Worm (Caenorhabditis elegans) whole organism, L3 larva: ENCODE data around the gene bus-18.

Experiments used
- R02D3.7 ChIP-seq: fragments of 150-350 bp; optimal IDR thresholded peaks from 2 replicates; lab custom pipeline; 2014; ENCODE audit warnings: missing biosample characterization, missing genetic modification characterization
- ZK546.5 ChIP-seq: sonication (generic microtip); optimal IDR thresholded peaks from 2 replicates; lab custom pipeline; 2017; ENCODE audit warnings: missing biosample characterization, missing genetic modification characterization
- aly-2 ChIP-seq: fragments of 150-350 bp; optimal IDR thresholded peaks from 2 replicates; lab custom pipeline; 2014; ENCODE audit warnings: missing biosample characterization, missing genetic modification characterization
- ama-1 ChIP-seq: fragments of 150-350 bp; optimal IDR thresholded peaks from 2 replicates; lab custom pipeline; 2018
- ceh-16 ChIP-seq: sonication (generic microtip); optimal IDR thresholded peaks from 2 replicates; lab custom pipeline; 2017; ENCODE audit warnings: missing biosample characterization, missing genetic modification characterization
- ceh-28 ChIP-seq: fragments of 150-350 bp; optimal IDR thresholded peaks from 2 replicates; lab custom pipeline; 2014; ENCODE audit warnings: missing biosample characterization, missing genetic modification reagents, missing genetic modification characterization
- ceh-82 ChIP-seq: fragments of 150-350 bp; optimal IDR thresholded peaks from 2 replicates; lab custom pipeline; 2014; ENCODE audit warnings: missing biosample characterization, missing genetic modification characterization
- daf-12 ChIP-seq: fragments of 150-350 bp; optimal IDR thresholded peaks from 2 replicates; lab custom pipeline; 2014; ENCODE audit warnings: missing biosample characterization, missing genetic modification reagents, missing genetic modification characterization
- egl-27 ChIP-seq: sonication (generic microtip); optimal IDR thresholded peaks from 4 replicates; lab custom pipeline; 2017; ENCODE audit warnings: missing biosample characterization, missing genetic modification reagents, missing genetic modification characterization
- egl-5 ChIP-seq: fragments of 150-350 bp; optimal IDR thresholded peaks from 2 replicates; lab custom pipeline; 2017; ENCODE audit warnings: missing biosample characterization, missing genetic modification reagents, missing genetic modification characterization, inconsistent platforms
- elt-1 ChIP-seq: fragments of 150-350 bp; optimal IDR thresholded peaks from 2 replicates; lab custom pipeline; 2014; ENCODE audit warnings: missing biosample characterization, missing genetic modification characterization
- elt-2 ChIP-seq: sonication (generic microtip); optimal IDR thresholded peaks from 2 replicates; lab custom pipeline; 2016; ENCODE audit warnings: missing genetic modification reagents, mild to moderate bottlenecking, missing genetic modification characterization, missing compliant biosample characterization
- elt-3 ChIP-seq, 3 experiments: fragments of 150-350 bp in 1 of 3; sonication (generic microtip) in 2 of 3; optimal IDR thresholded peaks; 2 replicates in 2 of 3; 4 replicates in 1 of 3; lab custom pipeline; 2014 to 2017; ENCODE audit warnings: missing biosample characterization in 3 of 3, missing genetic modification characterization in 3 of 3
- eor-1 ChIP-seq, 2 experiments: fragments of 150-350 bp; optimal IDR thresholded peaks; 2 replicates each; lab custom pipeline; 2014 to 2018; ENCODE audit warnings: missing biosample characterization in 2 of 2, missing genetic modification characterization in 2 of 2
- fkh-10 ChIP-seq: sonication (generic microtip); optimal IDR thresholded peaks from 2 replicates; lab custom pipeline; 2017; ENCODE audit warnings: missing biosample characterization, missing genetic modification reagents, missing genetic modification characterization
- fkh-2 ChIP-seq: fragments of 150-350 bp; optimal IDR thresholded peaks from 2 replicates; lab custom pipeline; 2014; ENCODE audit warnings: missing biosample characterization, missing genetic modification reagents, missing genetic modification characterization
- fos-1 ChIP-seq: fragments of 150-350 bp; optimal IDR thresholded peaks from 2 replicates; lab custom pipeline; 2014; ENCODE audit warnings: missing biosample characterization, missing genetic modification characterization
- hmg-11 ChIP-seq: sonication (generic microtip); optimal IDR thresholded peaks from 2 replicates; lab custom pipeline; 2016; ENCODE audit warnings: missing genetic modification characterization, missing compliant biosample characterization
- jun-1 ChIP-seq: fragments of 150-350 bp; optimal IDR thresholded peaks from 2 replicates; lab custom pipeline; 2014; ENCODE audit warnings: missing biosample characterization, missing genetic modification reagents, missing genetic modification characterization
- lin-15B ChIP-seq: fragments of 150-350 bp; optimal IDR thresholded peaks from 2 replicates; lab custom pipeline; 2014; ENCODE audit warnings: missing biosample characterization, missing genetic modification characterization
- lin-39 ChIP-seq: fragments of 150-350 bp; optimal IDR thresholded peaks from 2 replicates; lab custom pipeline; 2018; ENCODE audit warnings: missing biosample characterization, missing genetic modification reagents, missing genetic modification characterization
- lsy-12 ChIP-seq: sonication (generic microtip); optimal IDR thresholded peaks from 2 replicates; lab custom pipeline; 2016; ENCODE audit warnings: mild to moderate bottlenecking, missing genetic modification characterization, missing compliant biosample characterization
- mdl-1 ChIP-seq: fragments of 150-350 bp; optimal IDR thresholded peaks from 2 replicates; lab custom pipeline; 2014; ENCODE audit warnings: missing biosample characterization, missing genetic modification characterization
- nfya-1 ChIP-seq: sonication (generic microtip); optimal IDR thresholded peaks from 2 replicates; lab custom pipeline; 2017; ENCODE audit warnings: missing genetic modification characterization, mild to moderate bottlenecking, missing compliant biosample characterization, antibody characterized with exemption, moderate library complexity; ENCODE audit not compliant: insufficient read depth
- nhr-11 ChIP-seq: fragments of 150-350 bp; optimal IDR thresholded peaks from 2 replicates; lab custom pipeline; 2014; ENCODE audit warnings: missing biosample characterization, missing genetic modification characterization
- nhr-12 ChIP-seq: fragments of 150-350 bp; optimal IDR thresholded peaks from 2 replicates; lab custom pipeline; 2014; ENCODE audit warnings: missing biosample characterization, missing genetic modification characterization
- nhr-23 ChIP-seq: fragments of 150-350 bp; optimal IDR thresholded peaks from 2 replicates; lab custom pipeline; 2014; ENCODE audit warnings: missing biosample characterization, missing genetic modification reagents, missing genetic modification characterization
- nhr-237 ChIP-seq: fragments of 150-350 bp; optimal IDR thresholded peaks from 2 replicates; lab custom pipeline; 2014; ENCODE audit warnings: missing biosample characterization, missing genetic modification characterization
- nhr-25 ChIP-seq: sonication (generic microtip); optimal IDR thresholded peaks from 2 replicates; lab custom pipeline; 2017; ENCODE audit warnings: missing biosample characterization, missing genetic modification characterization
- nhr-28 ChIP-seq: fragments of 150-350 bp; optimal IDR thresholded peaks from 2 replicates; lab custom pipeline; 2014; ENCODE audit warnings: missing biosample characterization, missing genetic modification characterization
- nhr-43 ChIP-seq: sonication (generic microtip); optimal IDR thresholded peaks from 2 replicates; lab custom pipeline; 2016; ENCODE audit warnings: mild to moderate bottlenecking, missing genetic modification characterization, missing compliant biosample characterization; ENCODE audit not compliant: poor library complexity, severe bottlenecking
- nhr-67 ChIP-seq: fragments of 150-350 bp; optimal IDR thresholded peaks from 2 replicates; lab custom pipeline; 2014; ENCODE audit warnings: missing biosample characterization, missing genetic modification characterization
- nhr-76 ChIP-seq: fragments of 150-350 bp; sonication (generic microtip); optimal IDR thresholded peaks from 5 replicates; lab custom pipeline; 2014; ENCODE audit warnings: missing biosample characterization, missing genetic modification characterization
- nhr-77 ChIP-seq: fragments of 150-350 bp; optimal IDR thresholded peaks from 2 replicates; lab custom pipeline; 2014; ENCODE audit warnings: missing biosample characterization, missing genetic modification characterization
- pha-4 ChIP-seq: fragments of 150-350 bp; optimal IDR thresholded peaks from 2 replicates; lab custom pipeline; 2014; ENCODE audit warnings: missing biosample characterization, missing genetic modification reagents, missing genetic modification characterization
- pqm-1 ChIP-seq: fragments of 150-350 bp; optimal IDR thresholded peaks from 2 replicates; lab custom pipeline; 2017; ENCODE audit warnings: missing biosample characterization, missing genetic modification characterization, inconsistent platforms
- sea-2 ChIP-seq: fragments of 150-350 bp; sonication (generic microtip); optimal IDR thresholded peaks from 4 replicates; lab custom pipeline; 2014; ENCODE audit warnings: missing biosample characterization, missing genetic modification reagents, missing genetic modification characterization
- skn-1 ChIP-seq: fragments of 150-350 bp; optimal IDR thresholded peaks from 2 replicates; lab custom pipeline; 2014; ENCODE audit warnings: missing biosample characterization, missing genetic modification characterization
- snpc-4 ChIP-seq: fragments of 150-350 bp; optimal IDR thresholded peaks from 2 replicates; lab custom pipeline; 2014; ENCODE audit warnings: missing biosample characterization, missing genetic modification characterization
- tbx-2 ChIP-seq: sonication (generic microtip); optimal IDR thresholded peaks from 2 replicates; lab custom pipeline; 2016; ENCODE audit warnings: mild to moderate bottlenecking, missing genetic modification characterization, missing compliant biosample characterization
- unc-39 ChIP-seq: sonication (generic microtip); optimal IDR thresholded peaks from 4 replicates; lab custom pipeline; 2017; ENCODE audit warnings: missing biosample characterization, missing genetic modification characterization
- unc-62 ChIP-seq: fragments of 150-350 bp; sonication (generic microtip); optimal IDR thresholded peaks from 4 replicates; lab custom pipeline; 2014; ENCODE audit warnings: missing biosample characterization, missing genetic modification reagents, missing genetic modification characterization
- zag-1 ChIP-seq: fragments of 150-350 bp; optimal IDR thresholded peaks from 2 replicates; lab custom pipeline; 2014; ENCODE audit warnings: missing biosample characterization, missing genetic modification characterization
- ztf-11 ChIP-seq: fragments of 150-350 bp; optimal IDR thresholded peaks from 2 replicates; lab custom pipeline; 2014; ENCODE audit warnings: missing biosample characterization, missing genetic modification characterization
- ztf-4 ChIP-seq: fragments of 150-350 bp; optimal IDR thresholded peaks from 2 replicates; lab custom pipeline; 2014; ENCODE audit warnings: missing biosample characterization, missing genetic modification characterization

bus-18 gene

ce11 chrV:11799252-11799822 lies 25.8 kb downstream of the bus-18 start (continued):
- TF ChIP-seq ceh-16 (tag; lab: Kevin White, UChicago) (no peak), hmg-11 (tag; lab: Kevin White, UChicago) (no peak), fkh-10 (GFP tag; lab: Kevin White, UChicago) (no peak), lin-15B (no peak), nhr-237 (tag; lab: Kevin White, UChicago) (no peak), nhr-23 (tag; lab: Kevin White, UChicago) (peak; percentile 98), ceh-28 (peak; percentile 19), eor-1 (tag; optimal IDR thresholded peaks at IDR 0.05; lab: Kevin White, UChicago) (no peak)

DNA sequence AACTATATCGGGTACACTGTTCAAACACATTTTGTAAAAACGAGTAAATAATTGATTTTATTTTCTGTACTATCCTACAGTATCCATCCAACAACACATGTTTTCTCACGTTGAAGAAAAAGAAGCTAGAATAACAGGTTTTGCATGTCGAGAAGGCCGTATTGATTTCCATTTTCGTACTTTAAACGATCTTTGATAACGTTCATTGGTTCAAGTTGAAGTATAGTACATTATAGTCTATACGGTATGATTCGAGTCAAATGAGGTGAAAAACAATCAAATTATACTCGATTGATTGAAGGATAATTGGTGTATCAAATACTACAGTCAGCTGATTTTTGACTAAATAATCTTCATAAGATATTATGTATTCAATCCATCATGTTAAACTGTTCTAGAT lies 27.0 kb downstream of the bus-18 start:
- no peak for TF ChIP-seq jun-1 (tag; lab: Kevin White, UChicago)
- peak; percentile 36 for TF ChIP-seq nfya-1 (tag; lab: Kevin White, UChicago)
- no peak for TF ChIP-seq nhr-23 (tag; lab: Kevin White, UChicago)
- no peak for TF ChIP-seq fkh-2
- no peak for TF ChIP-seq pqm-1
- TF ChIP-seq egl-27: no peak
- no peak for TF ChIP-seq tbx-2 (tag; lab: Kevin White, UChicago)
- TF ChIP-seq elt-3 (tag; optimal IDR thresholded peaks at IDR 0.05; lab: Kevin White, UChicago): no peak
- no peak for TF ChIP-seq elt-1 (tag; lab: Kevin White, UChicago)
- TF ChIP-seq nhr-43 (tag; lab: Kevin White, UChicago): peak; percentile 55
- TF ChIP-seq ceh-28: no peak
- no peak for TF ChIP-seq lin-15B
- no peak for TF ChIP-seq unc-39 (tag; lab: Kevin White, UChicago)
- TF ChIP-seq zag-1 (tag; lab: Kevin White, UChicago): no peak
- no peak for TF ChIP-seq nhr-77 (tag; lab: Kevin White, UChicago)
- TF ChIP-seq skn-1: no peak
- TF ChIP-seq lin-39 (tag; lab: Kevin White, UChicago): no peak
- TF ChIP-seq unc-62 (GFP tag; lab: Kevin White, UChicago): no peak
- peak; percentile 50 for TF ChIP-seq nhr-25 (tag; lab: Kevin White, UChicago)
- no peak for TF ChIP-seq ztf-11 (tag; lab: Kevin White, UChicago)
- TF ChIP-seq hmg-11 (tag; lab: Kevin White, UChicago): no peak
- no peak for TF ChIP-seq ceh-82 (tag; lab: Kevin White, UChicago)
- no peak for TF ChIP-seq nhr-67
- no peak for TF ChIP-seq fos-1 (tag; lab: Kevin White, UChicago)
- TF ChIP-seq nhr-12: no peak
- peak; percentile 2 for TF ChIP-seq mdl-1 (tag; lab: Kevin White, UChicago)
- TF ChIP-seq nhr-28: no peak
- no peak for TF ChIP-seq sea-2 (GFP tag; lab: Kevin White, UChicago)
- TF ChIP-seq ZK546.5 (tag; lab: Kevin White, UChicago): no peak
- no peak for TF ChIP-seq elt-2 (tag; lab: Kevin White, UChicago)
- no peak for TF ChIP-seq eor-1 (tag; optimal IDR thresholded peaks at IDR 0.05; lab: Kevin White, UChicago)
- no peak for TF ChIP-seq snpc-4
- TF ChIP-seq egl-5 (tag; lab: Kevin White, UChicago): no peak
- TF ChIP-seq lsy-12 (tag; lab: Kevin White, UChicago): no peak
- TF ChIP-seq ama-1 (lab: Kevin White, UChicago): no peak

- TF ChIP-seq lin-15B (no peak), nhr-76 (tag; lab: Kevin White, UChicago) (peak; percentile 62), nhr-28 (no peak), pha-4 (no peak), ZK546.5 (tag; lab: Kevin White, UChicago) (no peak), eor-1 (tag; optimal IDR thresholded peaks at IDR 0.05; lab: Kevin White, UChicago) (no peak), nfya-1 (tag; lab: Kevin White, UChicago) (no peak), egl-27 (no peak), nhr-23 (tag; lab: Kevin White, UChicago) (peak; percentile 74), elt-2 (tag; lab: Kevin White, UChicago) (peak; percentile 40), elt-1 (tag; lab: Kevin White, UChicago) (no peak), ama-1 (lab: Kevin White, UChicago) (no peak), nhr-67 (no peak), ztf-4 (tag; lab: Kevin White, UChicago) (no peak), unc-62 (GFP tag; lab: Kevin White, UChicago) (no peak), pqm-1 (no peak), unc-39 (tag; lab: Kevin White, UChicago) (no peak), nhr-25 (tag; lab: Kevin White, UChicago) (peak; percentile 39), lsy-12 (tag; lab: Kevin White, UChicago) (no peak), jun-1 (tag; lab: Kevin White, UChicago) (no peak), daf-12 (tag; lab: Kevin White, UChicago) (no peak), nhr-77 (tag; lab: Kevin White, UChicago) (no peak), nhr-11 (tag; lab: Kevin White, UChicago) (no peak), ceh-28 (peak; percentile 68), nhr-237 (tag; lab: Kevin White, UChicago) (no peak), egl-5 (tag; lab: Kevin White, UChicago) (no peak), aly-2 (no peak), lin-39 (tag; lab: Kevin White, UChicago) (no peak), R02D3.7 (no peak), fkh-2 (no peak), fkh-10 (GFP tag; lab: Kevin White, UChicago) (no peak)
These were observed 27.7 kb downstream of the bus-18 start for ce11 chrV:11801076-11801849.
